Fruit fly (Drosophila melanogaster) whole organism, adult: ENCODE data around the gene sinah.

ENCODE experiments used
- CG12768 ChIP-seq: fragments of 200-800 bp; sonication (Bioruptor generic); optimal IDR thresholded peaks from 2 replicates; lab custom pipeline; 2017; ENCODE audit warnings: missing biosample characterization, missing genetic modification characterization, mild to moderate bottlenecking, moderate library complexity, missing genetic modification reagents
- CG14711 ChIP-seq: fragments of 200-800 bp; sonication (Bioruptor generic); optimal IDR thresholded peaks from 2 replicates; lab custom pipeline; 2018; ENCODE audit warnings: missing biosample characterization, mild to moderate bottlenecking, missing genetic modification characterization, moderate library complexity
- CG7045 ChIP-seq: fragments of 200-800 bp; sonication (Bioruptor generic); optimal IDR thresholded peaks from 2 replicates; lab custom pipeline; 2017; ENCODE audit warnings: missing biosample characterization, mild to moderate bottlenecking, missing genetic modification characterization
- Clk ChIP-seq: fragments of 200-800 bp; sonication (Bioruptor generic); optimal IDR thresholded peaks from 2 replicates; lab custom pipeline; 2017; ENCODE audit warnings: missing biosample characterization, missing genetic modification characterization
- kay ChIP-seq: fragments of 200-800 bp; sonication (Bioruptor generic); peaks from one replicate; lab custom pipeline; 2016; ENCODE audit warnings: missing biosample characterization, missing genetic modification characterization, borderline replicate concordance

DNA sequence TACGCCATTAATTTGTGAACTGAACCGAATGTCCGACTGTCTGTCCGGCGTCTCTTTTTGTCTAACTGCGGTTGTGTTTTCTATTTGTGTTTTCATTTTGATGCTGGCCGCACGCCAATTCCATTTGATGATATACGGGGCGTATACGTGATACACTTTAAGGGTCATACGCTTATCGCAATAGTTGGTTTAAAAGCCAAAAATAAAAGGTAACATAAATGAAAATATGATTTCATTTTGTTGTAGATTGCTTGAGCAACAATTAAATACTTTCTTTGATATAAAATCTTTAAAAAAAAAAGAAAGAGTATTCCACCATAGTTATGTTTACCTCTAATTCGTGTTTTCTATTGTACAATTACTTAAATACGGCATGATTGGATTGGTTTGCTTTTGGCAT, 26.2 kb downstream of the sinah start:
- TF ChIP-seq kay (GFP tag; lab: Kevin White, UChicago) (no peak), CG12768 (GFP tag; lab: Kevin White, UChicago) (no peak), Clk (GFP tag; lab: Kevin White, UChicago) (no peak), CG7045 (GFP tag; lab: Kevin White, UChicago) (no peak), CG14711 (no peak)
